Fruit fly (Drosophila melanogaster): ENCODE results near the gene CG31674.

The CG31674 gene

DNA sequence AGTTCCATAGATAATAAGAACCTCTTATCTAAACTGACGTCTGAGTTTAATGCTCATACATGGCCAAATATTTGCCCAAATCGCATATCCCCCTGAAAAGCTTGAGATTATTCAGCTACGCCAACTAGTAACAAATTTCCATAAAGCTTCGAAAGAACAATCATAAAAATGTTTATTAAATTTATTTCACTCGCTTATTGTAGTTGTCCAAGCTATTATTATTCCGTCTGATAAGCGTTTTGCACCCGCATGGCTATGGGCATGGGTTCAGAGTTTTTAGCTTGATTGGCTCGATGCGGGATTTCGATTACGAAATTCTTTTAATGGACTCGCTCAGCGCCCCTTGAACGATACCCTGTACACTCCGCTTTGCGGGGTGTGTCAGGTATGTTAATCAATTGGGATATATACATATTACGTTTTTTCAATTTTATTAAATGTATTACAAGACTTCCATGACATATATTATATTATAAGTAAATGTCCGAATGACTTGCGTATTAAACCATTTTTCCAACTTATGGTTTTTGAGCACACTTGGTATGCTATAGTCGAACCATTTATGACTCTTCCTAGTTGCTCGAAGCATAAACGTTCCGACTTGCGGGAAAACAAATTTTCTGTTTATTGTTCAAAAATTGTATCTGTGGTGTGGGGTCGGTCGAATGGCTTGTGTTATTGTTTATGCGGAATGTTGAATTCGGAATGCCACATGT, 25.3 kb upstream of the CG31674 start (continued):
- peak; percentile 19 for TF ChIP-seq her (GFP tag; optimal IDR thresholded peaks at IDR 0.05)
- peak; percentile 86 for TF ChIP-seq toy (GFP tag; IDR thresholded peaks at IDR 0.05)
- peak; percentile 69; the same call in 1 of the 2 replicates for TF ChIP-seq CG4360 (GFP tag; IDR thresholded peaks at IDR 0.05)
- TF ChIP-seq CG6689 (GFP tag; IDR thresholded peaks at IDR 0.05), result peak; percentile 96
- peak; percentile 30 for TF ChIP-seq ab (GFP tag; optimal IDR thresholded peaks at IDR 0.05)
- TF ChIP-seq CG10979 (tag; optimal IDR thresholded peaks at IDR 0.05), result peak; percentile 94
- peak in 1 of 2 experiments; percentile 55 for TF ChIP-seq crp (GFP tag; optimal IDR thresholded peaks at IDR 0.05)
- TF ChIP-seq jigr1 (GFP tag; IDR thresholded peaks at IDR 0.05), result peak; percentile 90
- peak; percentile 56 for TF ChIP-seq crol (GFP tag; IDR thresholded peaks at IDR 0.05)
- no peak for TF ChIP-seq zen2 (GFP tag; IDR thresholded peaks at IDR 0.05; ENCODE audit: partially characterized antibody)
- TF ChIP-seq BtbVII (GFP tag; optimal IDR thresholded peaks at IDR 0.05), result peak; percentile 94
- TF ChIP-seq Meics (GFP tag; optimal IDR thresholded peaks at IDR 0.05), result peak; percentile 96
- TF ChIP-seq Antp (GFP tag; optimal IDR thresholded peaks at IDR 0.05), result peak; percentile 17
- no peak for TF ChIP-seq Sin3A (optimal IDR thresholded peaks at IDR 0.05)
- peak; percentile 69 for TF ChIP-seq jumu (GFP tag; optimal IDR thresholded peaks at IDR 0.05)
- TF ChIP-seq cato (GFP tag; optimal IDR thresholded peaks at IDR 0.05; ENCODE audit: borderline replicate concordance), result peak; percentile 84
- peak; percentile 94 for TF ChIP-seq CG12299 (tag; optimal IDR thresholded peaks at IDR 0.05)
- peak; percentile 95 for TF ChIP-seq phol (tag; optimal IDR thresholded peaks at IDR 0.05)
- TF ChIP-seq gfzf (GFP tag; optimal IDR thresholded peaks at IDR 0.05), result no peak
- peak; percentile 83 to 84 for TF ChIP-seq chif (GFP tag; optimal IDR thresholded peaks at IDR 0.05)
- peak; percentile 97 for TF ChIP-seq Oli (tag; optimal IDR thresholded peaks at IDR 0.05)
- TF ChIP-seq klu (GFP tag; IDR thresholded peaks at IDR 0.05), result peak; percentile 91
- TF ChIP-seq CG8944 (GFP tag; optimal IDR thresholded peaks at IDR 0.05), result peak; percentile 69
- TF ChIP-seq luna (GFP tag; optimal IDR thresholded peaks at IDR 0.05), result peak; percentile 2
- TF ChIP-seq CG8765 (GFP tag; IDR thresholded peaks at IDR 0.05), result peak; percentile 75
- peak; percentile 65 for TF ChIP-seq CG11398 (GFP tag; optimal IDR thresholded peaks at IDR 0.05)
- peak; percentile 95 for TF ChIP-seq CG17328 (GFP tag; IDR thresholded peaks at IDR 0.05)
- peak; percentile 85 for TF ChIP-seq psq (GFP tag; optimal IDR thresholded peaks at IDR 0.05)
- no peak for TF ChIP-seq pum (GFP tag; optimal IDR thresholded peaks at IDR 0.05)
- peak; percentile 89 for TF ChIP-seq twi (tag; optimal IDR thresholded peaks at IDR 0.05)
- no peak for TF ChIP-seq Hmx (GFP tag; optimal IDR thresholded peaks at IDR 0.05)
- peak; percentile 78 to 96 for TF ChIP-seq dpn (GFP tag; optimal IDR thresholded peaks at IDR 0.05)
- peak; percentile 63 for TF ChIP-seq Dad (GFP tag; optimal IDR thresholded peaks at IDR 0.05)
- peak; percentile 96 for TF ChIP-seq Xrp1 (GFP tag; IDR thresholded peaks at IDR 0.05)
- TF ChIP-seq sr (GFP tag; IDR thresholded peaks at IDR 0.05), result peak; percentile 71; the same call in 2 of the 3 replicates
- TF ChIP-seq ems (GFP tag; optimal IDR thresholded peaks at IDR 0.05), result peak; percentile 86
- peak; percentile 92 for TF ChIP-seq fd3F (GFP tag; optimal IDR thresholded peaks at IDR 0.05)
- peak; percentile 91 for TF ChIP-seq rib (GFP tag; IDR thresholded peaks at IDR 0.05)
- peak; percentile 96 for TF ChIP-seq CG32532 (GFP tag; IDR thresholded peaks at IDR 0.05)
- TF ChIP-seq Rx (GFP tag; IDR thresholded peaks at IDR 0.05), result peak; percentile 89
- peak; percentile 81 for TF ChIP-seq B-H2 (GFP tag; optimal IDR thresholded peaks at IDR 0.05)
- peak; percentile 95 for TF ChIP-seq CG11695 (GFP tag; IDR thresholded peaks at IDR 0.05)
- no peak for TF ChIP-seq tll (GFP tag; optimal IDR thresholded peaks at IDR 0.05)
- TF ChIP-seq CG17186 (GFP tag; optimal IDR thresholded peaks at IDR 0.05), result peak; percentile 54
- peak; percentile 89 for TF ChIP-seq Lim3 (GFP tag; IDR thresholded peaks at IDR 0.05)
- TF ChIP-seq al (GFP tag; IDR thresholded peaks at IDR 0.05), result peak; percentile 94
- peak; percentile 58 for TF ChIP-seq MESR4 (GFP tag; optimal IDR thresholded peaks at IDR 0.05)
- TF ChIP-seq CG11247 (GFP tag; IDR thresholded peaks at IDR 0.05), result peak; percentile 94
- peak; percentile 86 for TF ChIP-seq CG6175 (GFP tag; IDR thresholded peaks at IDR 0.05)
- TF ChIP-seq GATAe (GFP tag; conservative IDR thresholded peaks at IDR 0.05), result peak; percentile 74

All from whole organism, embryonic.